Fruit fly (Drosophila melanogaster) whole organism, larva: ENCODE measurements around the gene CG12402.

Experiments used
- noc ChIP-seq: fragments of 200-800 bp; sonication (Bioruptor generic); optimal IDR thresholded peaks from 3 replicates; lab custom pipeline; 2019; ENCODE audit warnings: missing biosample characterization, mild to moderate bottlenecking, missing genetic modification characterization, moderate library complexity

Gene CG12402

DNA sequence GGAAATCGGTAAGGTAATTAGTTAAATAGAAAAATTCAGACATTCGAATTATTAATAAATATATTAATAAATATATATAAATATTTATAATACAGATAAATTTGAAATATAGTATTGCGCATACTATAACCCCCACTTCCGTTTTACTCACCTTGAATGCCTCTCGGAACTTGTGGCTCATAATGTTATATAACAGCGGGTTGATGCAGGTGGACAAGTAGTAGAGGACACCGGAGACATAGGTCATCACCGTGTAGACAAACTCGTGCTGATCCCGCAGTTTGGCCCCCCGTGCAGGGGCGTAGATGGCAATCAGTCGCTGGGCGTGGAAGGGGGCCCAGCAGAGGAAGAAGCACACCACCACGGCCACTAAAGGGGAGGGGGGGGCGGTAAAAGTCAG is 7.2 kb downstream of the CG12402 start:
- TF ChIP-seq noc: no peak

DNA sequence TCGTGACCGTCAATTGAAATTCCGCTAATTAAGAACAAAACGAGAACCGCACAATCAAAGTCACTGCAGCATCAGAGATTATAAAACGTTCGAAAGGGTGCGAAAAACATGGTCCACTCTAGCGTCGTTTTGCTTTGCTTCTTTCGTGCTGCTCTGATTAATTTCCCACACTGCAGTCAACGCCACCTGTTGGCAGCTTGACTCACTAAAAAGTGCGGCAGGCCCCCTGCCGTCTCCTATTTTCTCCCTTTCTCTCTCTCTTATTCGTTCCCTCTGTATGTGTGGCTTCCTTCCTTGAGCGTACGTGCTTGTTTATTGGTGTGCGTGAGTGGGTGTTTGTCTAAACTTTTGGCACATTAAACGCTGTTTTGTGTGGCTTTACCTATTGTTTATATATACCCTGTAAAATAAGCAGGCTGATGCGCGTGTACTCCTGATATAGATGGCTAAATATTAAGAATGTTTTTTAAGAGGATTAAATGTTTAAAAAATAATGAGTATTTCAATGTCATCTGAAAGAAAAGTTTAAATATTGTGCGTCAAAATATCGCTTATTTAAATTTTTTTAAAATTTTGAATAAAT is 9.5 kb downstream of the CG12402 start:
- no peak for TF ChIP-seq noc

DNA sequence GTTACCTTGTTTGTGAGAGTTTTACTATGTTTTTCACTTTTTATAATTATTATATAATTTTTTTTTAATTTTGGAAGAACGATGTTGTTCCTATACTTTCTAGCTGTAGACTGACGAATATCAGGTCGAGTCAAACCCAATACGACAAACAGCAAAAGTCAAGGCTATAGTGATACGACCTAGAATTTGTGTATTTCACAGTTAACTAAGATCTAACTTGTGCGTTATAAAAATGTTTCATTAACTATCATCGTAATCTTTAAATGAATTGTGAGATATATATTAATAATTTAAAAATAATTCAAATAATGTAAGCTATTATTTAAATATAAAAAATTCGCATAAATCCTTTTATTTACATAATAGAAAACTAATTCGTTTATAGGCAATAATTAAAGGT is 10.1 kb downstream of the CG12402 start, which contains the start of gene CG9920:
CG9920 (minus strand) TSS at position 101 of the 400 bp plus-strand sequence.
- TF ChIP-seq noc: no peak

DNA sequence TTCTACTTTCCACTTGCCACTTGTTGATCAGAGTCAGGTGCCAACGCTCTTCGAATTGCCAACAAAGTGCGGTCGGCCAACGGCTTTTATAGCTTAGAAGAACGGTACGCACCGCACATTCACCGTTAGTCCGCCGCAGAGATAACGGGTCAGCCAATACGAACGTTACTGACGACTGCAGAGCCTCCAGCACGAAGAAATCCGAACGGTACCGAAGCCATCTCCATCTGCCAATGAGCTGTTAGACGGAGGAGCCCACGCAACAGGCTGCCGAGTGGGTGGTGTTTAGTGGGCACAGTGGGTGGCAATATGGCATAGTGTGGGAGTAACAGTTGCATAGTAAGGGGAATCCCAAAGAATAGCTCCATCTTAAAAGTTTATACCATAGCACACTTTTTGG is 11.3 kb downstream of the CG12402 start, which contains the start of gene CCHa1:
CCHa1 (minus strand) TSS at position 44 of the 400 bp plus-strand sequence.
- TF ChIP-seq noc: no peak

DNA sequence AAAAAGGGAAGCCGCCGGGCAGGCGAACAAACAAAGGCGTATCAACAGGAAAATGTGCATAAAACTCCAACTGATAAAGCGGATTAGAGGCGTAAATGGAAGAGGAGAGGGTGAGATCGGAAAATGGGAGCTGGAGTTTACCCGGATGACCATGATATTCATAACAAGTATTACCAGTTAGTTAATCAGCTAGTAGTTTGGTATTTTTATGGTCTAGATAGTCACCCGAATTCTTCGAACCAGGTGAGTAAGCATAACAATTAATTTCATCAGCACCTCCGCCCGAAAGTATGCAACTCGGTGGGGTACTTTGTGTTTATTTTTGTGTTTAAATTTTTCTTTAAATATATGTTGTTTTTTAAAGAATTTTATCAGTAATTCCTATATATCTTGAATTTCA is 12.2 kb downstream of the CG12402 start:
- TF ChIP-seq noc: no peak

DNA sequence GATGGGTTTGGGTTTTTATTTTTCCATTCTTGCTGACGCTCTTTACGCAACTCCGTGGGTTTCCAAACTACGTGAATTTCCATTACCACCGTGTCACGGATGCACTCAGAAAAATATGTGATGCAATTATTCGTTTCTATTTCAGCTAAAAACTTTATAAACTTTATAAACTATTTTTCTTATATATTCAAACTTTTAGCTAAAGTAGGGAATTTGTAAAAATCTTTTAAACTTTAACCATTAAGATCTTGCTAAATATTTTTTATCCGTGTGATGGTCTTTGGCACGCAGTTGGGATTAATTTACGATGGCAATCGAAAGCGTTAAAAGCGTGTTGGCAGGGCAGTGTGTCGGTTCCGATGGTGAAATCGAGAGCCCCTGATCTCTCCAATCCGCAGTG is 12.7 kb downstream of the CG12402 start:
- no peak for TF ChIP-seq noc

DNA sequence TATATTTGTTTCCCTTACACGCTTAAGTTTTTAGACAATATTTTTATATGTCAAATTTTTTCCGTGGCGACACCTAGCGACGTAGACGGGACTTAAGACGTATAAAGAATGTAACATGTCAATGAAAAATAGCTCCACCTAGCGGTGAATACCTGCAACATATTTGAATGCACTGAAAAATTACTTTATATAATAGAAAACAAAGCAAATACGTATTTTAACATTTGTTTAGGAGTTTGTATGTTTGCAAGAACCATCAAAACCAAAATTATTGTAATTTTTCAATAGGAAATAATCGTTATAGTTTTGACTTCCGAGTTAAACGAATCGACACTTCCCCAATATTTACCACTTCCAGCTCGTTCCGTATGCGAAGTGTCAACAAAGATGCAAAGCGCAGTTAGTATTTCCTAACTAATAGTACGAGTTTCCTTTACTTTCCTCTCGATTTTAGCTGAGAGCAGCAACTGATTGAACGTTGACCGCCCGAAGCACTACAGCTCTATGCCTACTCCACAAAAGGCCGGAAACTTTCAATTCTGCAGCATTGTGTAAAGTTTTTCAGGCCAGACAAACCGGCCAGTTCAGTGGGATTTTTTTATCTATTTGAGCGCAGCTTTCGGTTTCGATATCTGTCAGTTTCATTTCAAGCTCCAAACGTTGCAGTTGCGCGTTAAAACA is 19.1 kb downstream of the CG12402 start, which contains the start of gene Npc2b:
Npc2b (plus strand) TSS at position 631 of the 681 bp plus-strand sequence.
- TF ChIP-seq noc: no peak

DNA sequence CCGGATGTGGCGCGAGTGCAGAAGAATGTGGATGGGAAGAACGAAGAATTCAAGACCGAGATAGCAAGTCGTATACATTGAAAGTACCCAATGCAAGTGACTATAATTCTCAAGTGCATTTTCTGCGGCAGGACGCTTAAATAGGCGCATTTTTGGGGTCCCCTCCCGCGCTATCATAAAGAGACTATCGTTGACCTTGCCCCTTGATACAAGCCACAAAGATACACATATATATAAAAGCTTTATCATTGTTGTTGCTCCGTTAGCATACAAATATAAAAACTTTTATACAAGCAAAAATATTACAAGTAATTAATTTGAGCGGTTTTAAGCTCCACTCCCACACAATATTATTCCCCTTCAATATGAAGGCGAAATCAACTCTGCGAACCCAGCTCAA is 20.0 kb downstream of the CG12402 start:
- TF ChIP-seq noc: no peak

DNA sequence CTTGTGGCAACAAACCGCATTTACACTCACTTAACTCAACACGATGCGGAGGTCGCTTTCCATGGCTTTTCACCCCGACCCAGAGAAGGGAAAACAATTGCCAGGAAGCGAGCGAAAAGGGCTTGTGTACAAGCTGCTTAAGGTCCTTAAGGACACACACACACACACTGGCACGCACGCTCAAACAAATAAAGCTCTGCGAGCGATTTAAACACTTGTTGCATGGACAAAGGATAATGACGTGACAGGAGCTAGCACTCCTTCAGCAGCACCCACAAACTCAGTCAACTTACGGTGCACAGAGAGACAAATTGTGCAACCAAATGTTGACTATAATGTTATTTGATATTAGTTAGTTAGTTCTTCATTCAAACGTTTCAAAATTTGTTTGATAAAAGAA is 22.6 kb downstream of the CG12402 start:
- TF ChIP-seq noc: no peak

DNA sequence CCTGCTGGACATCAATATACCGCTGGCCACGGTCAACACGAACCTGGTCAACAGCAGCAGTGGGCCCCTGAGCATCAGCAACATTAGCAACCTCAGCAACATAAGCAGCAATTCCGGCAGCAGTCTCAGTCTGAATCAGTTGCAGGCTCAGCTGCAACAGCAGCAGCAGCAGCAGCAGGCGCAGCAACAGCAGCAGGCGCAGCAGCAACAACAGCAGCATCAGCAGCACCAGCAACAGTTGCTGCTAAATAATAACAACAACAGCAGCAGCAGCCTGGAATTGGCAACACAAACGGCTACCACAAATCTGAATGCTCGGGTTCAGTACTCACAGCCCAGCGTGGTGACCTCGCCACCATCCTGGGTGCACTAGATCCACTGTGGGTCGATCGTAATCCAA is 26.6 kb downstream of the CG12402 start:
- no peak for TF ChIP-seq noc

DNA sequence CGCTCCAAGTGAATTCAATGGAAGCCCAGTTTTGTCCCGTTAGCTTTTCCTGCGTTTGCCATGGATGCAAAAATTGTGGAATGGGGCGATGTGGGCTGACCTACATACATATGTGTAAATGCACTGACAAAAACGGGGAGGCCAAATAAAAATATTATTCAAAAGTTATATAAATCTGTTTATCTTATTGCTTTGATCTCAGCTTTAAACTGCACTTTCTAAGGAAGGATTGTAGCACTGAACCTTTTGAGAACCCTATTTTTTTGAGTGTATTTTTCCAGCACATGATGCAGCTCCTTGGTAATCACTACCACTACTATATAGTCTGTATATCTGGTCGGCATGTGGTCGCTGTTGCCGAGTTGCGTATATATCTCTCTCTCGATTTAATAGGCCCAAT is 31.1 kb downstream of the CG12402 start:
- TF ChIP-seq noc: no peak

DNA sequence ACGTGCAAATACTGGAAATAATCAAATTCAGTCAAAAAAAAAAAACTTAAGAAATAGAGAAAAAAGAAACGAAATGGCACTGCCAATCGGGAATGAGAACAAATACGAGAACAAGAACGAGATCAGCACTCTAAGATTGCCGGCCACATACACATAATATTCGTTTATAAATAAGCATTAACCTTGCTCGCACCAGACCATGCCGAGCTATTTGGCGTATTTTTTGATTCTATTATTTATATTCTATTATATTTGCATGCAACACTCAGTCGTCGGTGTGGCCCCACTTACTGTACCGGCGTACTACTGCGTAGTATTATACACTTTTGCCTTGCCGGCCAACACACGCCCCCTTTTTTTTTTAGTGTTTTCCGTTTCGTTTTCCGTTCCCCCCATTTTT is 37.5 kb downstream of the CG12402 start:
- TF ChIP-seq noc: no peak

DNA sequence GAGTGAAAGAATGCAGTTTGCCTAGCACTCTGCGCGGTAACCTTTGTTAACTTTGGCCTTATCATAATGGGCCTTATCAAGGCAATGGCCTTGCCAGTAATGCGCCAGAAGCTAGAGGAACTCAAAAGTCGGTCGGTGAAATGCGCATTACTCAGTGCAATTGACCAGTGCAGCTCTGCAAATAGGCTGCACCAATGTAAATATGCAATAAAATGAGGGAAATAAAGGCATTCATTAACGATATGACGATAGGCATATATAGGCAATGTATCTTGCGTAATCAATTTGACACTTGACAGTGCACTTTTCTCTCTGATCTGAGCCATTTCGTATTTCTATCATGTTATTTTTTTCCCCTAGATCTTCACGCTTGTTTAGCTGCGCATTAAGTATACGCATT is 38.0 kb downstream of the CG12402 start:
- TF ChIP-seq noc: no peak

DNA sequence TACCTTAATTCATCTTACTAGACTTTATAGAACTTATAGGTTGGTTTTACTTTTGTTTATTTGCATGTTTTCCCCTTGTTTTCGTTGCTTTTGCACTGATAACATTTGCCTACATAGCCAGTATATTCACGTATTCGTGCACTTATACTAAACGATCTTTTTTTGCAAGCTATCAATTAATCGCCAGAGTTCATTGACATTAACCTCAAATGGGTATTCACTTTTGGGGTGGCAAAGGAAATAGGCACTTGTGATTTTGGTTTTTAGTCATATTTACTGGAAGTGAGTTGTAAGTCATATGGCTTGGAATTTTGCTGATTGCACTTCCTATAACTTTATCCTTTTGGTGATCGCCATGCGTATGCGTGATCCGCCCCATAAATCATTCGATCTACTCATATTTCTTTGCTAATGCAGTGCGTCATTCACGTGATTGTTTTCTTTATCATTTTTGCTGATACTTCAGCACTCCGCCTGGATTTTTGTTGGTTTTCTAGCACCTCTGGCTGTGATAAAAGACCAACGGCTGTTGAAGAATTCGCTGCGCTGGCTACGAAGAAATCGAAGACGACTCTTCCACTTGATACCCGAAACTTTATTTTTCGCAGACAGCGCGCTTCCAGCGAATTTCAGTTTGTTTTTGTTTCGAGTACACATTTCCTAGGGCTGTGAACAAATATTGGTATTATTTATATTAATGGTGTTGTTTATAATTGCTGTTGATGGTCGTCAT is 40.1 kb downstream of the CG12402 start:
- no peak for TF ChIP-seq noc

DNA sequence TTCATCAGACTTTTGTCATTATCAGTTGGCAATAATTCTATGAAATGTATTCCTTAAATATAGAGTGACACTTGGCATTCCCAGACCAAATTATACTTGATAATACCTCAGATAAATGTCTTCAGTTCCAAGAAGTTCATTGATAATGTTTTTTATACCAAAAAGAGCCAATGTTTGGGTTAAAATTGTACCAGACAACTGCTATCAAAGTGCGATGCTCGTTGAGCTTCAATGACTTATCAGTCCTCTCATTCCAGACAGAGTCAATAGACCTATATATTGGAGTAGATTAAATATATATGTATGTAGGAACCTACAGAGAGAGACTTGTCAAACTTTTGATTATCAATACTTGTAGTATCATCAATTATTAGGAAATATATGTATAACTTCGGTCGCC is 42.9 kb downstream of the CG12402 start:
- no peak for TF ChIP-seq noc

DNA sequence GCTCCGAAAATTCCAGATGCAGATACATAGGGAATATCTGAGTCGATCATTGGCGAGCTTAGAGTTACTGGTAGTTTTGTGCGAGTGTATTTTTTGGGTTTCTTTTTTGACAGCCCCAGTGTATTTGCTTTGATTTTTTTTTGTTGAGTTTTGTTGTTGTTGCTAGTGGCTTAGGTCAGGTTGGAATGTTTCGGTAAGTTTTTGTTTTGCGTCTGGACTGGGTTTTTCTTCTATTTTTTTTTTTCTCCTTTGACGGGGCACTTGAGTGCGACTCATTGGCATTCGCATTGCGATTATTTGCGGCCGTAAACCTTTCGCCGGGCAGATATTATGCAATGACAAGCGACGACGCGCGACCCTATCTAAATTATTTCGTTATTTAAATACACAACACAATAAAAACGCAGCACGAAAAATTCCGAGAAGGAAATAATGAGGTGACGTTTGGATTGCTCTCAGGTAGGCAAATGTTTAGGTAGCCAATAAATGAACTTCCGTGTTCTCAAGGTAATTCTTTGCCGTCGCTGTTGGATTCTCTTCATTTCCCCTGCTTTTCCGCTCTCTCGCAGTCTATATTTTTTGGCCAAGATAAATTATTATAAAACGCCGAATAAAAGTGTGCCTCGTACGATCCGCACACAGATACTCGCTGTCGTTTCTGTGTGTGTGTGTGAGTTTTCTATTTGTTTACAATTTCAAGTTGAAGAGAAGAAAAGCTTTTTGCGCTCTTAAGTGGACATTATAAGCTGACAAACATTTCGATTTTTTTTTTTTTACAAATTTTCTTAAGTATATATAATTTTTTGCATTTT is 43.8 kb downstream of the CG12402 start:
- TF ChIP-seq noc: no peak
